Worm (Caenorhabditis elegans) whole organism, young adult: ENCODE data around the gene K01A6.5.

Experiments used
- K11D2.4 ChIP-seq: fragments of 200-800 bp; sonication (Bioruptor generic); IDR thresholded peaks from 2 replicates; pipeline ENCODE4 v1.3.6; 2022; ENCODE audit warnings: missing genetic modification reagents, missing genetic modification characterization, missing compliant biosample characterization
- K12H6.12 ChIP-seq: fragments of 200-800 bp; sonication (Bioruptor generic); optimal IDR thresholded peaks from 2 replicates; lab custom pipeline; 2018; ENCODE audit warnings: mild to moderate bottlenecking, missing genetic modification characterization, missing compliant biosample characterization
- Y79H2A.3 ChIP-seq: fragments of 200-800 bp; sonication (Bioruptor generic); conservative IDR thresholded peaks from 2 replicates; pipeline ENCODE4 v1.3.6; 2022; ENCODE audit warnings: missing genetic modification reagents, missing genetic modification characterization, missing compliant biosample characterization
- ama-1 ChIP-seq, 3 experiments: fragments of 150-350 bp in 1 of 3; sonication (generic microtip) in 2 of 3; optimal IDR thresholded peaks; 2 replicates each; lab custom pipeline; 2014 to 2018; ENCODE audit warnings: missing biosample characterization in 2 of 3, missing genetic modification characterization in 2 of 3, missing genetic modification reagents in 2 of 3
- attf-5 ChIP-seq: fragments of 200-800 bp; sonication (Bioruptor generic); optimal IDR thresholded peaks from 2 replicates; lab custom pipeline; 2018; ENCODE audit warnings: mild to moderate bottlenecking, missing genetic modification characterization, missing compliant biosample characterization
- bed-1 ChIP-seq: fragments of 200-800 bp; sonication (Bioruptor generic); IDR thresholded peaks from 2 replicates; pipeline ENCODE4 v1.3.6; 2022; ENCODE audit warnings: missing genetic modification reagents, missing genetic modification characterization, missing compliant biosample characterization
- bed-2 ChIP-seq: fragments of 200-800 bp; sonication (Bioruptor generic); IDR thresholded peaks from 2 replicates; pipeline ENCODE4 v1.3.6; 2022; ENCODE audit warnings: missing genetic modification reagents, missing genetic modification characterization, missing compliant biosample characterization
- cebp-2 ChIP-seq: fragments of 200-800 bp; sonication (Bioruptor generic); IDR thresholded peaks from 2 replicates; pipeline ENCODE4 v1.3.6; 2022; ENCODE audit warnings: missing genetic modification characterization, missing compliant biosample characterization
- dpff-1 ChIP-seq: sonication (generic microtip); optimal IDR thresholded peaks from 2 replicates; lab custom pipeline; 2017; ENCODE audit warnings: mild to moderate bottlenecking, missing genetic modification characterization, missing compliant biosample characterization
- egl-44 ChIP-seq: fragments of 200-800 bp; sonication (Bioruptor generic); IDR thresholded peaks from 2 replicates; pipeline ENCODE4 v1.3.6; 2022; ENCODE audit warnings: missing genetic modification reagents, missing genetic modification characterization, missing compliant biosample characterization
- egrh-3 ChIP-seq: fragments of 200-800 bp; sonication (Bioruptor generic); IDR thresholded peaks from 2 replicates; pipeline ENCODE4 v1.3.6; 2022; ENCODE audit warnings: missing genetic modification reagents, missing genetic modification characterization, missing compliant biosample characterization
- ekl-4 ChIP-seq: fragments of 200-800 bp; sonication (Bioruptor generic); IDR thresholded peaks from 2 replicates; pipeline ENCODE4 v1.3.6; 2022; ENCODE audit warnings: missing genetic modification reagents, missing genetic modification characterization, missing compliant biosample characterization
- fkh-3 ChIP-seq: sonication (generic microtip); optimal IDR thresholded peaks from 2 replicates; lab custom pipeline; 2016; ENCODE audit warnings: mild to moderate bottlenecking, missing genetic modification characterization, missing compliant biosample characterization
- hmg-1.2 ChIP-seq: fragments of 200-800 bp; sonication (Bioruptor generic); IDR thresholded peaks from 2 replicates; pipeline ENCODE4 v1.3.6; 2022; ENCODE audit warnings: missing genetic modification reagents, missing genetic modification characterization, missing compliant biosample characterization
- hrde-1 ChIP-seq: sonication (generic microtip); optimal IDR thresholded peaks from 2 replicates; lab custom pipeline; 2016; ENCODE audit warnings: missing genetic modification characterization, mild to moderate bottlenecking, missing compliant biosample characterization, moderate library complexity, missing genotype, missing genetic modification reagents, borderline replicate concordance
- let-526 ChIP-seq: fragments of 200-800 bp; sonication (Bioruptor generic); IDR thresholded peaks from 2 replicates; pipeline ENCODE4 v1.3.6; 2022; ENCODE audit warnings: missing genetic modification reagents, missing genetic modification characterization, missing compliant biosample characterization
- lin-26 ChIP-seq: fragments of 200-800 bp; sonication (Bioruptor generic); IDR thresholded peaks from 2 replicates; pipeline ENCODE4 v1.3.6; 2022; ENCODE audit warnings: missing genetic modification reagents, missing genetic modification characterization, missing compliant biosample characterization
- lin-35 ChIP-seq, 3 experiments: fragments of 150-350 bp in 2 of 3; sonication (generic microtip) in 1 of 3; optimal IDR thresholded peaks; 2 replicates each; lab custom pipeline; 2014 to 2018; ENCODE audit warnings: missing biosample characterization in 3 of 3, missing genetic modification characterization in 3 of 3, missing genetic modification reagents in 3 of 3
- lin-40 ChIP-seq: sonication (generic microtip); optimal IDR thresholded peaks from 2 replicates; lab custom pipeline; 2016; ENCODE audit warnings: missing genetic modification characterization, mild to moderate bottlenecking, missing compliant biosample characterization, missing genotype, missing genetic modification reagents
- lsl-1 ChIP-seq: fragments of 200-800 bp; sonication (Bioruptor generic); optimal IDR thresholded peaks from 2 replicates; lab custom pipeline; 2018; ENCODE audit warnings: mild to moderate bottlenecking, missing genetic modification characterization, moderate library complexity, missing compliant biosample characterization
- madf-3 ChIP-seq: fragments of 200-800 bp; sonication (Bioruptor generic); IDR thresholded peaks from 2 replicates; pipeline ENCODE4 v1.3.6; 2022; ENCODE audit warnings: missing genetic modification reagents, missing genetic modification characterization, missing compliant biosample characterization
- madf-8 ChIP-seq: fragments of 200-800 bp; sonication (Bioruptor generic); conservative IDR thresholded peaks from 2 replicates; pipeline ENCODE4 v1.3.6; 2022; ENCODE audit warnings: missing genetic modification reagents, missing genetic modification characterization, missing compliant biosample characterization
- nfya-2 ChIP-seq: fragments of 200-800 bp; sonication (Bioruptor generic); IDR thresholded peaks from 2 replicates; pipeline ENCODE4 v1.3.6; 2022; ENCODE audit warnings: missing genetic modification reagents, missing genetic modification characterization, missing compliant biosample characterization
- nhr-179 ChIP-seq: sonication (generic microtip); optimal IDR thresholded peaks from 2 replicates; lab custom pipeline; 2016; ENCODE audit warnings: mild to moderate bottlenecking, missing genetic modification characterization, missing compliant biosample characterization
- nhr-80 ChIP-seq: sonication (generic microtip); optimal IDR thresholded peaks from 2 replicates; lab custom pipeline; 2016; ENCODE audit warnings: missing genetic modification characterization, missing compliant biosample characterization
- rpc-1 ChIP-seq, 2 experiments: fragments of 150-350 bp in 1 of 2; sonication (generic microtip) in 1 of 2; optimal IDR thresholded peaks; 2 replicates each; lab custom pipeline; 2014 to 2018; ENCODE audit warnings: missing biosample characterization in 1 of 2, missing genetic modification characterization in 1 of 2, missing genetic modification reagents in 1 of 2, missing genotype in 1 of 2
- sea-2 ChIP-seq: fragments of 200-800 bp; sonication (Bioruptor generic); IDR thresholded peaks from 2 replicates; pipeline ENCODE4 v1.3.6; 2022; ENCODE audit warnings: missing genetic modification characterization, missing compliant biosample characterization
- snpc-4 ChIP-seq, 5 experiments: fragments of 150-350 bp in 1 of 5; sonication (generic microtip) in 4 of 5; optimal IDR thresholded peaks; 2 replicates each; lab custom pipeline; 2014 to 2018; ENCODE audit warnings: missing genetic modification characterization in 5 of 5, missing biosample characterization in 3 of 5, antibody characterized with exemption in 2 of 5, mild to moderate bottlenecking in 2 of 5, missing compliant biosample characterization in 2 of 5, missing genotype in 2 of 5, moderate library complexity in 2 of 5, missing genetic modification reagents in 1 of 5
- zfh-2 ChIP-seq: fragments of 200-800 bp; sonication (Bioruptor generic); conservative IDR thresholded peaks from 2 replicates; pipeline ENCODE4 v1.3.6; 2022; ENCODE audit warnings: missing genetic modification reagents, missing genetic modification characterization, missing compliant biosample characterization
- ztf-18 ChIP-seq: sonication (generic microtip); optimal IDR thresholded peaks from 2 replicates; lab custom pipeline; 2016; ENCODE audit warnings: missing genotype, mild to moderate bottlenecking, missing genetic modification characterization, missing compliant biosample characterization
- ztf-22 ChIP-seq: fragments of 200-800 bp; sonication (Bioruptor generic); optimal IDR thresholded peaks from 2 replicates; lab custom pipeline; 2018; ENCODE audit warnings: mild to moderate bottlenecking, missing genetic modification characterization, moderate library complexity, missing compliant biosample characterization

Gene K01A6.5

DNA sequence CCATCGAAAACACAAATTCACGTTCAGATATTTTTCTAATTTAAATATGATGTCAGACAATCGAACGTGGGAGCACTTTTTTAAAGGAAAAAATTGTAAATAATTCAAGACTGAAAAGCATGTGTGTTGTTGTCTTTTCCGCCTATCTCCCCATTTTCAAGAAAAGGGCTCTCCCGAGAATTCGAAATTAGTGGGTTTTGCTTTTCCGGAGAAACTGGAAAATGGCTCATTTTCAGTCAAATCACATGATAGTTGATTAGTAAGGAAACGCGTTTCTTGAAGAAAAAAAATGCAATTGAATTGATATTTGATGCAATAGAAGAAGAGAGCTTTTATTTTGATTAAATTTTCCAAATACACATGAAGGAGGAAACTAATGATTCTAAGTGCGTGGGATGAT is 17.3 kb downstream of the K01A6.5 start:
- TF ChIP-seq ztf-22 (GFP tag; lab: Kevin White, UChicago): no peak
- TF ChIP-seq lin-40: no peak
- no peak for TF ChIP-seq attf-5 (GFP tag; lab: Kevin White, UChicago)
- no peak for TF ChIP-seq sea-2

DNA sequence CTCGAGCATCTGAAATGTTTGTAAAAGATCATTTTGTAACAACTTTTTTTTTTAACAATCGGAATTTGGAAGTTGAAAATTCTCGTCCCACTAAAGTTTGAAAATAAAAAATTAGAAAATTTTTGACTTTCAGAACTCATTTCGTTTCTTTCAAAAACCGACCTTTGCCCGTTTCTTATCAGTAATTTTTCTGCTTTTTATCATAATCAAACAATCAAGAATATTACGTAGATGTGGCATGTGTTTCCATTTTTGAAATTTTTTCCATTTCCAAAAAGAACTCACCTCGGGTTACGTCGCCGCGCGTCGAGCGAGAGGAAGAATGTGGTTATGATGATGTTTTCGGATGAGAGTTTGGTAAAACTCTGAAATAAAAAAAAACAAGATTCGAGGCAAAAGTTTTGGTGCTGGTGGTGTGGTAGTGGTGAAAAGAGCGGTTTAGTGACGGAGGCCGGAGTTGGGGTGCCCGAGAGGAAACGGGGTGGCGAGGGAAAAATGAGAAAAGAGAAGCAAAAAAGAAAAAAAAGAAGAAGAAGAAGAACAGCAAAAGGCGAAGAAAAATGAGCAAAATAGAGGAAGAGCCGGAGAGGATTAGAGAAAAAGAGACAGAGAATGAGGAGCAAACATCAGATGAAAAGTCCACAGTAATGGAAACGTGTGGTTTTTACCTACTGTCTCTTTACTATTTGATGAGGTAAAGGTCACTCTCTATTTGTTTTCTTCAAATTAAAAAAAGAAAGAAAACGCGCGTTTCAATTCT is 18.4 kb downstream of the K01A6.5 start, which contains the start of gene T12A7.2:
TSS of gene T12A7.2 (minus strand) at position 412 of the 760 bp plus-strand sequence.
- TF ChIP-seq lin-35 (GFP tag; optimal IDR thresholded peaks at IDR 0.05; lab: Kevin White, UChicago) (peak in 1 of 3 experiments; percentile 23), hmg-1.2 (GFP tag; lab: Robert Waterston, UW) (peak; percentile 30; the same call in 1 of the 2 replicates), K12H6.12 (tag; lab: Kevin White, UChicago) (peak; percentile 9), nfya-2 (no peak), nhr-80 (tag; lab: Kevin White, UChicago) (peak; percentile 28)

DNA sequence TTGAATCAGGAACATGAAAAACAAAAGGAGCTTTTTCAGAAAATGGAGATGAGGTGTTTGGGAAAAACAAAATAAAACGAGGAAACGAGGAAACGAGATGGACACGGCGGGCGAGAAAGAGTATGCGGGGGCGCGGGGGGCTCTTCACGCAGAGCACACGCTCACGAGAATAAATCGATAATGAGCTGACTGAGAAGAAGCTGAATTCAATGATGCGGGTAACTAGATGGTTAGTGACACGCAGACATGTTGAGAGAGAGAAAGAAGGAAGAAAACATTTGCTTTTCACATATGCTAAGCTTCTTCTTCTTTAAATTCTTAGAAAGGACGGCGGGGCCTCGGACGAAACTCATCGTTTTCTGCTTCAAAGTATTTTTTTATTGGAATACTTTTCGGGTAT is 23.0 kb downstream of the K01A6.5 start:
- TF ChIP-seq K11D2.4 (peak; percentile 43; the same call in 1 of the 2 replicates), K12H6.12 (tag; lab: Kevin White, UChicago) (peak; percentile 1), ztf-18 (no peak), Y79H2A.3 (no peak)

DNA sequence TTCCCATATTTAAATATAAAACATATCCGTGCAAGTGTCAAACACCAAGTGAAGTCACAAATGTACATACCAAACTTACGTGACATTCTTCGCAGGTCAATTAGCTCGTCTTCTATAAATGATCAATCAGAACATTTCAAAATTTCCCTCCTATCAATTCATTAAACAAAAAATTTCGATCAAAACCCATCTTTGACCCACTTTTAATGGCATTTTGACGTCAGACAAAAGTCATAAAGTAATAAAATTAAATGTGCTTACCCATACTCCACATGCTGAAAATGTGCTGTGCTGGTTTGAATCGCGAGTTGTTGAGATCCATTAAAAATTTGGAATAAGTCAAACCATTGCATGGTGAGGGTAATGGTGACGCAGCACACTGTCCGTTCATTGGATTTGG is 27.3 kb downstream of the K01A6.5 start:
- no peak for TF ChIP-seq nhr-179 (tag; lab: Kevin White, UChicago)
- no peak for TF ChIP-seq lsl-1
- TF ChIP-seq nhr-80 (tag; lab: Kevin White, UChicago): peak; percentile 24

DNA sequence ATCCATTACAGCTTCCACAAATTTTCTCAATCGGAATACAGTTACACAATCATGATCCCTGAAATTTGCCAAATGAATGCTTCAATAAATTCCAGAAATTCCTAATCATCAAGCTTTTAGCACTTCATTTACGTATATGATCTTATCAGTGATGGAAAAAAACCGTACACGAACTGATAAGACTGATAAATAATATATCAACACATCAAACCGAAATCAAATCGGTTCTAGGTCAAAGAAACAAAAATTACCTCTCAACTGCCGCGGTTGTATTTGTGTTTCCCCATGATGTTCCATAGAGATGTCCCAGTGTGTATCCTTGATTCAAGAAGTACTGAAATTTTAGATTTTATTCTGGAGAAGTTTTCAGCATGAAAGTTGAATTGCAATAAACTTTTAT is 28.6 kb downstream of the K01A6.5 start:
- no peak for TF ChIP-seq let-526 (GFP tag; lab: Robert Waterston, UW)
- TF ChIP-seq hmg-1.2 (GFP tag; lab: Robert Waterston, UW): no peak
- TF ChIP-seq egrh-3 (GFP tag; lab: Robert Waterston, UW): no peak
- peak; percentile 57 for TF ChIP-seq nhr-80 (tag; lab: Kevin White, UChicago)
- TF ChIP-seq rpc-1 (optimal IDR thresholded peaks at IDR 0.05; lab: Kevin White, UChicago): no peak
- no peak for TF ChIP-seq rpc-1 (tag; optimal IDR thresholded peaks at IDR 0.05; lab: Kevin White, UChicago)
- TF ChIP-seq egl-44 (GFP tag; lab: Robert Waterston, UW): no peak
- TF ChIP-seq bed-1: no peak
- no peak for TF ChIP-seq madf-8 (GFP tag; lab: Robert Waterston, UW)

DNA sequence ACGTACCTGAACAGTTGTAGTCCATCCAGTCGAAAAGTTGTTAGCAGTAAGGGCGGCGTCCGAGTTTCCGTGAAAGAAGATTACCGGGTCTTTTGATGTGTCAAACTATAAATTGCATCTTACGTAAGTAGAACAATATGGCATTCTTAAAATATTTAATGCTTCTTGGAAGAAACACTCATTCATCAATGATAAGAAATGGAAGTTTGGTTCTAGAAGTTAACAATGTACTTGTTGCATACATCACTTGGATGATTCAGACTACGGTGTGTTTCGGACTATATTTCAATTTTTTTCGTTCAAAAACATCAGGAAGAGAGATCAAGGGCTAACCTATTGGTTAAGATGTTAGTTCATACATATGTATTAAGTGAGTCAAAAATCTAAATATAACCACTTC is 29.6 kb downstream of the K01A6.5 start:
- TF ChIP-seq cebp-2 (GFP tag; lab: Robert Waterston, UW): no peak

DNA sequence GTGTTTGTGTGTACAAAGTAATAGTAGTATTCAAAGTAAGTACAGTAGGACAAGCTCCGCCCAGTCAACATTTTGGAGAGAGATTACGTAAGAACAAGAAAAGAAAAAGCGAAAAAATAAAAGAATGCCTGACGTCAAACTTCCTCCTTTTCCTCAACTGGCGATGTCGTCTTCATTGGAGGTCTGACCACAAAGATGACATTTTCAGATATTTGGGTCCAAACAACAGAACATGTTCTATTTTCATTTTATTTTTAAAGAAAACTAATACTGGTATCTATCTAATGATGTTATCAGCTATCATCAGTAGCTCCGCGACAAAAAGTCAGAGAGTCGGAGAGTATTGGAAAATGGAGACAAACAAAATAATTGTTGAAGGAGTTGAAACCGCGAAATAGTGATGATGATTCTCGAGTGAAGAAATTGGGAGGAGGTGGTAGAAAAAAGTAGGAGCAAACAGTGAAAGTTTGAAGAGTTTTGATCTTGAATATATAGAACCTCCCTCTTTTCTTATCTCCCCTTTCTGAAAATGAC is 31.3 kb downstream of the K01A6.5 start, which contains the start of gene lips-5:
TSS of gene lips-5 (minus strand) at position 51 of the 534 bp plus-strand sequence.
- TF ChIP-seq nhr-80 (tag; lab: Kevin White, UChicago) (peak; percentile 47), dpff-1 (tag; lab: Kevin White, UChicago) (no peak)
- TF ChIP-seq, all 124 proteins: peak for 1

DNA sequence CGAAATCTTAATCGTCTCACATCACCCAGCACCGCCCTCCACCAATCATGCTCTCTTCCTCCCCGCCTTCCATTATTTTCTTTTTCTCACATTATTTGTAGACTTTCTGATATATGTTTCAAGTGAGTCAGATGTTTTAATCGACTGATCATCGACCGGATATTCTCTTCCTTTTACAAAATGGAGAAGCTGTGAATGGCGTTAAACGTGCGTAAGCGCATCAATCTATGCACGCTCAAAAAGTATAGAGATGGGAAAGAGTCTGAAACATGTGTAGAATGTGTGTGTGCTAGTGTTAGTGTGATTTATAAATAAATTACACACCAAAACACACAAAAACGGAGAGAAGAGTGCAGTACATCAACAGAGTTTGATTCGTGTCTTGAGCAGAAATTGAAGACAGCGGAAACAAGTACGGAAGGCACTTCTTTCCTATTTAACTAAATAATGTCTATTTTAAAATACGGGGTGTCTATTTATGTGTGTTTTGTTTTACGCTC is 34.5 kb downstream of the K01A6.5 start:
- TF ChIP-seq fkh-3 (tag; lab: Kevin White, UChicago) (no peak), zfh-2 (GFP tag; lab: Robert Waterston, UW) (no peak), lin-26 (GFP tag; lab: Robert Waterston, UW) (no peak), ekl-4 (GFP tag; lab: Robert Waterston, UW) (no peak), hrde-1 (no peak), madf-3 (GFP tag; lab: Robert Waterston, UW) (no peak), egl-44 (GFP tag; lab: Robert Waterston, UW) (no peak), ama-1 (optimal IDR thresholded peaks at IDR 0.05; lab: Kevin White, UChicago) (no peak), ama-1 (GFP tag; optimal IDR thresholded peaks at IDR 0.05; lab: Kevin White, UChicago) (no peak), bed-2 (no peak), lin-40 (no peak), snpc-4 (GFP tag; optimal IDR thresholded peaks at IDR 0.05; lab: Kevin White, UChicago) (no peak), snpc-4 (tag; optimal IDR thresholded peaks at IDR 0.05; lab: Kevin White, UChicago) (no peak)
